Worm (Caenorhabditis elegans): Measurements from ENCODE around the gene tmed-1.

Gene tmed-1

ce11 chrIV:12061229-12061628 is 16.7 kb downstream of the tmed-1 start, which contains the start of gene K08E4.8:
Gene K08E4.8, minus strand, starts transcription at chrIV:12061329.
- TF ChIP-seq mls-2 (tag; optimal IDR thresholded peaks at IDR 0.05) (no peak), cnd-1 (tag; optimal IDR thresholded peaks at IDR 0.05) (no peak), pha-4 (tag; optimal IDR thresholded peaks at IDR 0.05) (no peak), unc-39 (tag; optimal IDR thresholded peaks at IDR 0.05) (no peak), M03D4.4 (tag; optimal IDR thresholded peaks at IDR 0.05) (no peak), snpc-4 (tag; optimal IDR thresholded peaks at IDR 0.05) (no peak), blmp-1 (tag; optimal IDR thresholded peaks at IDR 0.05) (no peak), zip-8 (tag; optimal IDR thresholded peaks at IDR 0.05) (no peak), ceh-39 (tag; optimal IDR thresholded peaks at IDR 0.05) (no peak), nhr-2 (tag; optimal IDR thresholded peaks at IDR 0.05) (no peak), flh-1 (GFP tag; optimal IDR thresholded peaks at IDR 0.05) (no peak), unc-120 (tag; optimal IDR thresholded peaks at IDR 0.05; ENCODE audit: poor library complexity, severe bottlenecking) (no peak), ceh-83 (GFP tag; optimal IDR thresholded peaks at IDR 0.05) (no peak), ham-2 (GFP tag; optimal IDR thresholded peaks at IDR 0.05) (no peak), tbx-8 (GFP tag; optimal IDR thresholded peaks at IDR 0.05) (no peak), ztf-11 (tag; optimal IDR thresholded peaks at IDR 0.05) (no peak)

ce11 chrIV:12057508-12057907 is 20.5 kb downstream of the tmed-1 start, which contains the start of gene K08E4.3:
Gene K08E4.3, plus strand, starts transcription at chrIV:12057742.
- TF ChIP-seq hlh-1 (tag; optimal IDR thresholded peaks at IDR 0.05) (peak; percentile 30), sptf-1 (tag; optimal IDR thresholded peaks at IDR 0.05) (no peak), unc-62 (GFP tag; optimal IDR thresholded peaks at IDR 0.05) (peak; percentile 77), unc-120 (tag; optimal IDR thresholded peaks at IDR 0.05; ENCODE audit: poor library complexity, severe bottlenecking) (peak; percentile 18)

- no peak for TF ChIP-seq sptf-1 (tag; optimal IDR thresholded peaks at IDR 0.05)
- no peak for TF ChIP-seq mab-5 (tag; optimal IDR thresholded peaks at IDR 0.05)
- TF ChIP-seq lsy-2 (tag; optimal IDR thresholded peaks at IDR 0.05) = no peak
- no peak for TF ChIP-seq nhr-2 (tag; optimal IDR thresholded peaks at IDR 0.05)
- no peak for TF ChIP-seq snpc-4 (tag; optimal IDR thresholded peaks at IDR 0.05)
- TF ChIP-seq ceh-39 (tag; optimal IDR thresholded peaks at IDR 0.05) = no peak
- TF ChIP-seq lin-13 (tag; optimal IDR thresholded peaks at IDR 0.05) = no peak
- TF ChIP-seq drap-1 (GFP tag; optimal IDR thresholded peaks at IDR 0.05) = no peak
- TF ChIP-seq nhr-28 (tag; optimal IDR thresholded peaks at IDR 0.05) = no peak
- TF ChIP-seq nhr-237 (tag; optimal IDR thresholded peaks at IDR 0.05) = no peak
- TF ChIP-seq tbx-8 (GFP tag; optimal IDR thresholded peaks at IDR 0.05) = no peak
- no peak for TF ChIP-seq flh-1 (GFP tag; optimal IDR thresholded peaks at IDR 0.05)
- no peak for TF ChIP-seq ceh-83 (GFP tag; optimal IDR thresholded peaks at IDR 0.05)
Observed at ce11 chrIV:12056603-12057002, 21.4 kb downstream of the tmed-1 start, which contains the start of gene K08E4.2. Gene K08E4.2, minus strand, starts transcription at chrIV:12056656.

- TF ChIP-seq snpc-4 (tag; optimal IDR thresholded peaks at IDR 0.05) (no peak), tbx-8 (GFP tag; optimal IDR thresholded peaks at IDR 0.05) (no peak), M03D4.4 (tag; optimal IDR thresholded peaks at IDR 0.05) (no peak), nhr-76 (tag; optimal IDR thresholded peaks at IDR 0.05) (no peak), mls-2 (tag; optimal IDR thresholded peaks at IDR 0.05) (no peak), ceh-43 (GFP tag; optimal IDR thresholded peaks at IDR 0.05) (no peak), unc-62 (GFP tag; optimal IDR thresholded peaks at IDR 0.05) (no peak), nhr-2 (tag; optimal IDR thresholded peaks at IDR 0.05) (no peak), lsy-2 (tag; optimal IDR thresholded peaks at IDR 0.05) (no peak)
Observed at ce11 chrIV:12052461-12052860, 25.5 kb downstream of the tmed-1 start.

ce11 chrIV:12051049-12051792 is 26.7 kb downstream of the tmed-1 start, which contains the start of the genes bre-5 and spt-5:
Gene bre-5, minus strand, starts transcription at chrIV:12051215.
Gene spt-5, plus strand, starts transcription at chrIV:12051491.
- TF ChIP-seq lsy-2 (tag; optimal IDR thresholded peaks at IDR 0.05) (peak; percentile 44), tbx-8 (GFP tag; optimal IDR thresholded peaks at IDR 0.05) (no peak), M03D4.4 (tag; optimal IDR thresholded peaks at IDR 0.05) (peak; percentile 6)

ce11 chrIV:12047552-12048347 is 30.2 kb downstream of the tmed-1 start, which contains the start of gene T12G3.4:
Gene T12G3.4, plus strand, starts transcription at chrIV:12048256.
- TF ChIP-seq pha-4 (tag; optimal IDR thresholded peaks at IDR 0.05) (peak; percentile 57), ceh-39 (tag; optimal IDR thresholded peaks at IDR 0.05) (no peak)

Data from whole organism, mixed stage, embryonic.